Worm (Caenorhabditis elegans) whole organism, young adult: ENCODE data around the gene gpa-5.

Experiments
- B0261.1 ChIP-seq: sonication (generic microtip); optimal IDR thresholded peaks from 2 replicates; lab custom pipeline; 2016; ENCODE audit warnings: mild to moderate bottlenecking, missing genetic modification characterization, moderate library complexity, missing compliant biosample characterization
- dox-1 ChIP-seq: fragments of 200-800 bp; sonication (Bioruptor generic); IDR thresholded peaks from 2 replicates; pipeline ENCODE4 v1.3.6; 2022; ENCODE audit warnings: missing genetic modification reagents, missing genetic modification characterization, missing compliant biosample characterization
- pha-4 ChIP-seq: fragments of 150-350 bp; sonication (generic microtip); optimal IDR thresholded peaks from 2 replicates; lab custom pipeline; 2014; ENCODE audit warnings: missing biosample characterization, missing genetic modification reagents, missing genetic modification characterization

ce11 chrX:2079536-2079935, 41.3 kb downstream of the gpa-5 start, which contains the start of gene F49H12.4:
- no peak for TF ChIP-seq dox-1 (GFP tag; lab: Robert Waterston, UW)
- TF ChIP-seq pha-4 = no peak
- TF ChIP-seq B0261.1 (tag; lab: Kevin White, UChicago) = no peak
